Worm (Caenorhabditis elegans): ENCODE data around the gene F14H3.4.

- TF ChIP-seq unc-62 (GFP tag; optimal IDR thresholded peaks at IDR 0.05 in 1 of 2) (no peak), unc-62 (tag; optimal IDR thresholded peaks at IDR 0.05) (no peak), ces-1 (GFP tag; optimal IDR thresholded peaks at IDR 0.05) (no peak), aly-2 (tag; optimal IDR thresholded peaks at IDR 0.05) (no peak), nhr-28 (tag; optimal IDR thresholded peaks at IDR 0.05) (no peak), dmd-6 (GFP tag; IDR thresholded peaks at IDR 0.05) (no peak), ceh-82 (tag; optimal IDR thresholded peaks at IDR 0.05) (no peak), egl-27 (tag; optimal IDR thresholded peaks at IDR 0.05) (no peak), nhr-76 (tag; optimal IDR thresholded peaks at IDR 0.05) (no peak), hmg-1.1 (GFP tag; IDR thresholded peaks at IDR 0.05) (no peak), nhr-237 (tag; optimal IDR thresholded peaks at IDR 0.05) (no peak), mxl-2 (GFP tag; conservative IDR thresholded peaks at IDR 0.05) (no peak)
Observed at ce11 chrV:16060135-16060534, 5.3 kb upstream of the F14H3.4 start, which contains the start of gene F14H3.15.
